Fruit fly (Drosophila melanogaster) whole organism, wandering third instar larva: ENCODE measurements around the gene CG14153.

Experiments
- Abd-B ChIP-seq: fragments of >200 bp; optimal IDR thresholded peaks from 2 replicates; lab custom pipeline; 2017; ENCODE audit warnings: missing biosample characterization, missing genetic modification characterization
- CG32264 ChIP-seq: fragments of 200-800 bp; sonication (Bioruptor generic); optimal IDR thresholded peaks from 2 replicates; lab custom pipeline; 2016; ENCODE audit warnings: missing biosample characterization, missing genetic modification characterization
- CG9705 ChIP-seq: fragments of 200-800 bp; sonication (Bioruptor generic); optimal IDR thresholded peaks from 2 replicates; lab custom pipeline; 2018; ENCODE audit warnings: missing biosample characterization, mild to moderate bottlenecking, missing genetic modification characterization
- CrebA ChIP-seq: fragments of 200-800 bp; sonication (Bioruptor generic); optimal IDR thresholded peaks from 2 replicates; lab custom pipeline; 2016; ENCODE audit warnings: missing biosample characterization, mild to moderate bottlenecking, missing genetic modification characterization, borderline replicate concordance
- Dfd ChIP-seq: fragments of >200 bp; optimal IDR thresholded peaks from 2 replicates; lab custom pipeline; 2017; ENCODE audit warnings: missing biosample characterization, missing genetic modification characterization
- Dif ChIP-seq: fragments of 200-275, 200-300 bp; sonication (Bioruptor generic); optimal IDR thresholded peaks from 2 replicates; lab custom pipeline; 2018; ENCODE audit warnings: missing biosample characterization, missing genetic modification characterization; ENCODE audit not compliant: partially characterized antibody
- GATAd ChIP-seq: sonication (Bioruptor generic); optimal IDR thresholded peaks from 2 replicates; lab custom pipeline; 2016; ENCODE audit warnings: missing biosample characterization, missing genetic modification characterization
- HLH106 ChIP-seq: fragments of 200-800 bp; optimal IDR thresholded peaks from 3 replicates; lab custom pipeline; 2019; ENCODE audit warnings: missing biosample characterization, mild to moderate bottlenecking, missing genetic modification characterization, moderate library complexity
- Hnf4 ChIP-seq: fragments of 200-800 bp; sonication (Bioruptor generic); optimal IDR thresholded peaks from 2 replicates; lab custom pipeline; 2016; ENCODE audit warnings: missing biosample characterization, mild to moderate bottlenecking, missing genetic modification characterization
- Hr78 ChIP-seq: fragments of >200 bp; optimal IDR thresholded peaks from 2 replicates; lab custom pipeline; 2017; ENCODE audit warnings: missing biosample characterization, missing genetic modification characterization
- Hr83 ChIP-seq: fragments of 200-300 bp; sonication (Bioruptor generic); optimal IDR thresholded peaks from 2 replicates; lab custom pipeline; 2016; ENCODE audit warnings: missing biosample characterization, mild to moderate bottlenecking, missing genetic modification characterization, moderate library complexity; ENCODE audit not compliant: poor library complexity, severe bottlenecking
- Jra ChIP-seq: sonication (Bioruptor generic); optimal IDR thresholded peaks from 2 replicates; lab custom pipeline; 2016; ENCODE audit warnings: missing biosample characterization, missing genetic modification characterization
- Mio ChIP-seq: sonication (Bioruptor generic); optimal IDR thresholded peaks from 2 replicates; lab custom pipeline; 2016; ENCODE audit warnings: missing biosample characterization, missing genetic modification characterization
- Myc ChIP-seq: fragments of >200 bp; optimal IDR thresholded peaks from 2 replicates; lab custom pipeline; 2017
- N ChIP-seq: fragments of >200 bp; optimal IDR thresholded peaks from 2 replicates; lab custom pipeline; 2018; ENCODE audit warnings: missing biosample characterization, missing external identifiers, missing genetic modification characterization
- OdsH ChIP-seq: fragments of 200-800 bp; sonication (Bioruptor generic); optimal IDR thresholded peaks from 2 replicates; lab custom pipeline; 2016; ENCODE audit warnings: missing biosample characterization, mild to moderate bottlenecking, missing genetic modification characterization
- Rel ChIP-seq, 2 experiments: fragments of 200-800 bp; sonication (Bioruptor generic) in 1 of 2; optimal IDR thresholded peaks; 2 replicates in 1 of 2; 3 replicates in 1 of 2; lab custom pipeline; 2016 to 2019; ENCODE audit warnings: mild to moderate bottlenecking in 2 of 2, missing biosample characterization in 2 of 2, missing genetic modification characterization in 2 of 2, moderate library complexity in 1 of 2
- Sp1 ChIP-seq: fragments of 200-800 bp; sonication (Bioruptor generic); optimal IDR thresholded peaks from 3 replicates; lab custom pipeline; 2019; ENCODE audit warnings: missing biosample characterization, mild to moderate bottlenecking, missing genetic modification characterization, moderate library complexity
- Vsx2 ChIP-seq: fragments of 200-300, 225-300 bp; sonication (Bioruptor generic); optimal IDR thresholded peaks from 2 replicates; lab custom pipeline; 2018; ENCODE audit warnings: missing biosample characterization, missing genetic modification characterization; ENCODE audit not compliant: partially characterized antibody
- br ChIP-seq: fragments of 200-800 bp; sonication (Bioruptor generic); optimal IDR thresholded peaks from 2 replicates; lab custom pipeline; 2016; ENCODE audit warnings: missing biosample characterization, missing genetic modification characterization
- brk ChIP-seq: fragments of 200-800 bp; sonication (Bioruptor generic); optimal IDR thresholded peaks from 2 replicates; lab custom pipeline; 2016; ENCODE audit warnings: missing biosample characterization, mild to moderate bottlenecking, missing genetic modification characterization
- dl ChIP-seq, 2 experiments: fragments of 175-275, 200-275 bp in 1 of 2; fragments of 200-275 bp in 1 of 2; sonication (Bioruptor generic); optimal IDR thresholded peaks; lab custom pipeline; 2018; ENCODE audit warnings: mild to moderate bottlenecking in 2 of 2, missing biosample characterization in 2 of 2, missing genetic modification characterization in 2 of 2, moderate library complexity in 2 of 2; ENCODE audit not compliant: partially characterized antibody in 2 of 2, insufficient read depth in 1 of 2
- dmrt93B ChIP-seq: fragments of 200-800 bp; sonication (Bioruptor generic); optimal IDR thresholded peaks from 2 replicates; lab custom pipeline; 2018; ENCODE audit warnings: missing biosample characterization, mild to moderate bottlenecking, missing genetic modification characterization
- dsf ChIP-seq: sonication (Bioruptor generic); optimal IDR thresholded peaks from 2 replicates; lab custom pipeline; 2016; ENCODE audit warnings: missing biosample characterization, missing genetic modification characterization, borderline replicate concordance
- ey ChIP-seq: fragments of 200-800 bp; sonication (Bioruptor generic); optimal IDR thresholded peaks from 2 replicates; lab custom pipeline; 2016; ENCODE audit warnings: missing biosample characterization, missing genetic modification characterization
- foxo ChIP-seq, 2 experiments: fragments of 200-800 bp; sonication (Bioruptor generic); optimal IDR thresholded peaks; 2 replicates in 1 of 2; 3 replicates in 1 of 2; lab custom pipeline; 2016 to 2017; ENCODE audit warnings: missing biosample characterization in 2 of 2, missing genetic modification characterization in 2 of 2
- fru ChIP-seq: fragments of 200-800 bp; sonication (Bioruptor generic); optimal IDR thresholded peaks from 3 replicates; lab custom pipeline; 2016; ENCODE audit warnings: missing biosample characterization, mild to moderate bottlenecking, missing genetic modification characterization
- h ChIP-seq: fragments of 200-800 bp; sonication (Bioruptor generic); optimal IDR thresholded peaks from 3 replicates; lab custom pipeline; 2016; ENCODE audit warnings: missing biosample characterization, mild to moderate bottlenecking, missing genetic modification characterization
- jim ChIP-seq: fragments of 175-275, 200-325 bp; sonication (Bioruptor generic); optimal IDR thresholded peaks from 2 replicates; lab custom pipeline; 2016; ENCODE audit warnings: missing biosample characterization, mild to moderate bottlenecking, missing genetic modification characterization
- lola ChIP-seq: fragments of >200 bp; optimal IDR thresholded peaks from 2 replicates; lab custom pipeline; 2017; ENCODE audit warnings: missing biosample characterization, missing genetic modification characterization
- pan ChIP-seq: fragments of >200 bp; optimal IDR thresholded peaks from 2 replicates; lab custom pipeline; 2017
- psq ChIP-seq: fragments of 200-800 bp; sonication (Bioruptor generic); optimal IDR thresholded peaks from 3 replicates; lab custom pipeline; 2017; ENCODE audit warnings: missing biosample characterization, mild to moderate bottlenecking, missing genetic modification characterization, moderate library complexity
- rgr ChIP-seq: fragments of 200-800 bp; sonication (Bioruptor generic); optimal IDR thresholded peaks from 3 replicates; lab custom pipeline; 2016; ENCODE audit warnings: missing biosample characterization, mild to moderate bottlenecking, missing genetic modification characterization
- sage ChIP-seq: fragments of 200-800 bp; sonication (Bioruptor generic); optimal IDR thresholded peaks from 2 replicates; lab custom pipeline; 2016; ENCODE audit warnings: missing biosample characterization, mild to moderate bottlenecking, missing genetic modification characterization
- sv ChIP-seq: fragments of 200-800 bp; sonication (Bioruptor generic); optimal IDR thresholded peaks from 3 replicates; lab custom pipeline; 2016; ENCODE audit warnings: missing biosample characterization, missing genetic modification characterization
- tai ChIP-seq: sonication (Bioruptor generic); optimal IDR thresholded peaks from 2 replicates; lab custom pipeline; 2016; ENCODE audit warnings: missing biosample characterization, missing genetic modification characterization
- usp ChIP-seq: fragments of >200 bp; optimal IDR thresholded peaks from 2 replicates; lab custom pipeline; 2017; ENCODE audit warnings: missing biosample characterization, missing genetic modification characterization
- woc ChIP-seq: sonication (Bioruptor generic); optimal IDR thresholded peaks from 2 replicates; lab custom pipeline; 2016; ENCODE audit warnings: missing biosample characterization, mild to moderate bottlenecking, missing genetic modification characterization

The CG14153 gene

DNA sequence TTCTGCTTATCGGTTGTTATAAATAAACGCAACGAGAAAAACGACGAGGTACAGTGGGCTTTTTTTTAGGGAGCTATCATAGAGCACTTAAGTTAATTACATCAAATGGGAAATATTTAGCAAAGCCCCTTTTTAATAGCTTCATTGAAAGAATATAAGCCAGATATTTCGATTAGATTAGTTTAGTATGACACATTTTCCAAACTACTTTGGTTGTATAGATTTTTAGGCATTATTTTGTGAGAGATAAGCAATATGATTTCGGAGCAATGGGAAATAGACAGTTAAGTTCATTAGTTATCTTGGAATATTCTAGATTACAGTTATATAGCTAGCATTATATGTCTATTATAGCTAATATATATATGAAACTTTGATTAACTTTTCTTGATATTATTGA is 36.8 kb downstream of the CG14153 start:
- TF ChIP-seq Mio = no peak
- no peak for TF ChIP-seq Jra (GFP tag; lab: Kevin White, UChicago)
- TF ChIP-seq Vsx2 (GFP tag; lab: Kevin White, UChicago) = no peak
- TF ChIP-seq Myc = no peak
- no peak for TF ChIP-seq h (GFP tag; lab: Kevin White, UChicago)
- TF ChIP-seq N (GFP tag; lab: Kevin White, UChicago) = no peak
- no peak for TF ChIP-seq OdsH
- no peak for TF ChIP-seq tai (GFP tag; lab: Kevin White, UChicago)
- TF ChIP-seq HLH106 (tag; lab: Kevin White, UChicago) = no peak
- TF ChIP-seq woc (GFP tag; lab: Kevin White, UChicago) = no peak
- no peak for TF ChIP-seq fru
- TF ChIP-seq Hr78 (GFP tag; lab: Kevin White, UChicago) = no peak
- TF ChIP-seq foxo (GFP tag; optimal IDR thresholded peaks at IDR 0.05; lab: Kevin White, UChicago) = no peak
- no peak for TF ChIP-seq CrebA (GFP tag; lab: Kevin White, UChicago)
- no peak for TF ChIP-seq Rel (GFP tag; optimal IDR thresholded peaks at IDR 0.05; lab: Kevin White, UChicago)
- no peak for TF ChIP-seq Rel (tag; optimal IDR thresholded peaks at IDR 0.05; lab: Kevin White, UChicago)
- no peak for TF ChIP-seq Abd-B (GFP tag; lab: Kevin White, UChicago)
- TF ChIP-seq dl (GFP tag; optimal IDR thresholded peaks at IDR 0.05; lab: Kevin White, UChicago; ENCODE audit: insufficient read depth in 1 of 2, partially characterized antibody in 2 of 2) = no peak
- no peak for TF ChIP-seq jim
- TF ChIP-seq ey (GFP tag; lab: Kevin White, UChicago) = no peak

DNA sequence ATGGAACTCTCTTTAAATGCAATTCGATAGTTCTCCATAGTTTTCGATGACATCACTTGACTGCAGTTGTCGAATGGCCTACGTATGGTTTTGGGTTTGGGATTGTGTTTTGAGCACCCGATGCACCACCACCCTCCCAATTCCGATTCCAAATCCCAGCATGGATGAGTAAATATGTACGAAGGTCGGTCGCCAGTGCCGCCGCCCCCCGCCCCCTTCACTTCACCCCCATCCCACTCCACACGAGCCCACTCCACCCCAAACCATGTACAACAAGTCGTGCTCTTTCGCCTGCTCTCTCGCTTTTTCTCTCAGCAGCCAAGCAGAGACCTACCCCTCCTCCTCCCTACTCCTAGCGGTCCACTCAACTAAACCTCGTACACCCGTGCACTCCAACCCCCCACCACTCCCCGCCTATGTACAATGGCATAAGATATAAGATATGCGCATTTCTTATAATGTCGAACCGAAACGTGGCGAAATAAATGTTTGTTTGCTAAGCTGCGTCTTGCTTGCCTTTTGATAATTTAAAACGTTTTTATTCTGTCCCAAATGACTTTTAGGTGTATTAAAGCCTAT is 37.5 kb downstream of the CG14153 start:
- TF ChIP-seq h (GFP tag; lab: Kevin White, UChicago) (no peak), GATAd (GFP tag; lab: Kevin White, UChicago) (no peak), Mio (no peak), dl (GFP tag; optimal IDR thresholded peaks at IDR 0.05; lab: Kevin White, UChicago; ENCODE audit: insufficient read depth in 1 of 2, partially characterized antibody in 2 of 2) (no peak), rgr (GFP tag; lab: Kevin White, UChicago) (no peak), Dif (GFP tag; lab: Kevin White, UChicago) (peak; percentile 39), woc (GFP tag; lab: Kevin White, UChicago) (no peak), jim (no peak), foxo (GFP tag; optimal IDR thresholded peaks at IDR 0.05; lab: Kevin White, UChicago) (peak in 1 of 2 experiments; percentile 38), Sp1 (GFP tag; lab: Kevin White, UChicago) (peak; percentile 24), lola (no peak), Hr83 (peak; percentile 16), CG9705 (GFP tag; lab: Kevin White, UChicago) (no peak), usp (GFP tag; lab: Kevin White, UChicago) (no peak), dsf (no peak), HLH106 (tag; lab: Kevin White, UChicago) (peak; percentile 21), brk (GFP tag; lab: Kevin White, UChicago) (no peak), Dfd (GFP tag; lab: Kevin White, UChicago) (no peak), Myc (no peak), Jra (GFP tag; lab: Kevin White, UChicago) (no peak), br (GFP tag; lab: Kevin White, UChicago) (no peak), tai (GFP tag; lab: Kevin White, UChicago) (no peak), Hr78 (GFP tag; lab: Kevin White, UChicago) (no peak), fru (no peak), N (GFP tag; lab: Kevin White, UChicago) (no peak), psq (GFP tag; lab: Kevin White, UChicago) (peak; percentile 20), OdsH (no peak), sage (GFP tag; lab: Kevin White, UChicago) (no peak), sv (GFP tag; lab: Kevin White, UChicago) (no peak), Vsx2 (GFP tag; lab: Kevin White, UChicago) (no peak), CG32264 (GFP tag; lab: Kevin White, UChicago) (no peak), Rel (GFP tag; optimal IDR thresholded peaks at IDR 0.05; lab: Kevin White, UChicago) (no peak), Rel (tag; optimal IDR thresholded peaks at IDR 0.05; lab: Kevin White, UChicago) (peak; percentile 22), pan (lab: Kevin White, UChicago) (no peak), Hnf4 (no peak), dmrt93B (no peak), Abd-B (GFP tag; lab: Kevin White, UChicago) (no peak), ey (GFP tag; lab: Kevin White, UChicago) (no peak), CrebA (GFP tag; lab: Kevin White, UChicago) (no peak)
